Fruit fly (Drosophila melanogaster) whole organism, prepupa: ENCODE data around the gene cad.

Experiments used
- CG11902 ChIP-seq: fragments of 200-800 bp; sonication (Bioruptor generic); optimal IDR thresholded peaks from 3 replicates; lab custom pipeline; 2016; ENCODE audit warnings: missing biosample characterization, missing genetic modification characterization
- CG6163 ChIP-seq: fragments of 200-800 bp; sonication (Bioruptor generic); IDR thresholded peaks from 3 replicates; pipeline ENCODE4 v1.3.6; 2022; ENCODE audit warnings: missing biosample characterization, missing genetic modification characterization
- CG8319 ChIP-seq: fragments of 200-800 bp; sonication (Bioruptor generic); optimal IDR thresholded peaks from 3 replicates; lab custom pipeline; 2016; ENCODE audit warnings: missing biosample characterization, missing genetic modification characterization
- Gug ChIP-seq: fragments of 200-800 bp; sonication (Bioruptor generic); IDR thresholded peaks from 2 replicates; pipeline ENCODE4 v1.3.6; 2022; ENCODE audit warnings: missing biosample characterization, missing genetic modification characterization
- Hr38 ChIP-seq: sonication (Bioruptor generic); optimal IDR thresholded peaks from 2 replicates; lab custom pipeline; 2016; ENCODE audit warnings: missing biosample characterization, missing genetic modification characterization
- OdsH ChIP-seq: fragments of 200-800 bp; sonication (Bioruptor generic); optimal IDR thresholded peaks from 3 replicates; lab custom pipeline; 2016; ENCODE audit warnings: missing biosample characterization, missing genetic modification characterization
- Sox14 ChIP-seq: fragments of 200-800 bp; sonication (Bioruptor generic); optimal IDR thresholded peaks from 3 replicates; lab custom pipeline; 2016; ENCODE audit warnings: missing biosample characterization, missing genetic modification characterization
- achi ChIP-seq: fragments of 200-800 bp; sonication (Bioruptor generic); optimal IDR thresholded peaks from 3 replicates; lab custom pipeline; 2016; ENCODE audit warnings: missing biosample characterization, missing genetic modification characterization
- fd59A ChIP-seq: fragments of 200-800 bp; sonication (Bioruptor generic); optimal IDR thresholded peaks from 2 replicates; lab custom pipeline; 2017; ENCODE audit warnings: missing biosample characterization, mild to moderate bottlenecking, missing genetic modification characterization, missing genetic modification reagents
- fkh ChIP-seq: fragments of 200-800 bp; sonication (Bioruptor generic); optimal IDR thresholded peaks from 3 replicates; lab custom pipeline; 2017; ENCODE audit warnings: missing biosample characterization, mild to moderate bottlenecking, missing genetic modification characterization, moderate library complexity

dm6 chr2L:20831060-20831459 lies 60.5 kb downstream of the cad start, which contains the start of gene CG31674:
- TF ChIP-seq CG11902 (no peak), fkh (GFP tag; lab: Kevin White, UChicago) (no peak), Hr38 (GFP tag; lab: Kevin White, UChicago) (no peak), OdsH (GFP tag; lab: Kevin White, UChicago) (no peak), Gug (GFP tag; lab: Robert Waterston, UW) (no peak), achi (GFP tag; lab: Kevin White, UChicago) (no peak), Sox14 (no peak), fd59A (GFP tag; lab: Kevin White, UChicago) (no peak), CG6163 (GFP tag; lab: Robert Waterston, UW) (no peak), CG8319 (GFP tag; lab: Kevin White, UChicago) (no peak)
